Fruit fly (Drosophila melanogaster): ENCODE data around the gene CG31675.

dm6 chr2L:20844381-20844780 is 23.2 kb upstream of the CG31675 start:
- TF ChIP-seq psq (optimal IDR thresholded peaks at IDR 0.05) = no peak
- TF ChIP-seq Myc (optimal IDR thresholded peaks at IDR 0.05) = no peak
- TF ChIP-seq ttk (optimal IDR thresholded peaks at IDR 0.05) = no peak
- TF ChIP-seq Sin3A (optimal IDR thresholded peaks at IDR 0.05) = no peak
- no peak for TF ChIP-seq insv (optimal IDR thresholded peaks at IDR 0.05)

Measured in Kc167 (cell line).